Worm (Caenorhabditis elegans) whole organism, young adult: ENCODE results near the gene ztf-30.

Experiments used
- B0035.1 ChIP-seq: sonication (generic microtip); optimal IDR thresholded peaks from 2 replicates; lab custom pipeline; 2016; ENCODE audit warnings: missing genetic modification characterization, mild to moderate bottlenecking, missing compliant biosample characterization, missing genotype, missing genetic modification reagents
- D2030.7 ChIP-seq: fragments of 200-800 bp; sonication (Bioruptor generic); IDR thresholded peaks from 2 replicates; pipeline ENCODE4 v1.3.6; 2022; ENCODE audit warnings: missing genetic modification reagents, missing genetic modification characterization, missing compliant biosample characterization
- F23B12.7 ChIP-seq: sonication (generic microtip); optimal IDR thresholded peaks from 2 replicates; lab custom pipeline; 2017; ENCODE audit warnings: missing genetic modification characterization, mild to moderate bottlenecking, missing compliant biosample characterization, antibody characterized with exemption, moderate library complexity; ENCODE audit not compliant: insufficient read depth
- F33H1.4 ChIP-seq: fragments of 200-800 bp; sonication (Bioruptor generic); IDR thresholded peaks from 2 replicates; pipeline ENCODE4 v1.3.6; 2022; ENCODE audit warnings: missing genetic modification reagents, missing genetic modification characterization, missing compliant biosample characterization
- F37B4.10 ChIP-seq: fragments of 200-800 bp; sonication (Bioruptor generic); IDR thresholded peaks from 2 replicates; pipeline ENCODE4 v1.3.6; 2022; ENCODE audit warnings: missing genetic modification characterization, missing compliant biosample characterization
- F57A8.1 ChIP-seq: fragments of 200-800 bp; sonication (Bioruptor generic); optimal IDR thresholded peaks from 2 replicates; lab custom pipeline; 2018; ENCODE audit warnings: mild to moderate bottlenecking, missing genetic modification characterization, moderate library complexity, missing compliant biosample characterization
- F57C9.4 ChIP-seq: sonication (generic microtip); optimal IDR thresholded peaks from 2 replicates; lab custom pipeline; 2017; ENCODE audit warnings: mild to moderate bottlenecking, missing genetic modification characterization, missing compliant biosample characterization
- T07F8.4 ChIP-seq: sonication (generic microtip); optimal IDR thresholded peaks from 2 replicates; lab custom pipeline; 2016; ENCODE audit warnings: mild to moderate bottlenecking, missing genetic modification characterization, moderate library complexity, missing compliant biosample characterization
- Y53F4B.3 ChIP-seq: fragments of 200-800 bp; sonication (Bioruptor generic); IDR thresholded peaks from 2 replicates; pipeline ENCODE4 v1.3.6; 2022; ENCODE audit warnings: missing genetic modification reagents, missing genetic modification characterization, missing compliant biosample characterization
- Y53G8AR.9 ChIP-seq: fragments of 200-800 bp; sonication (Bioruptor generic); conservative IDR thresholded peaks from 2 replicates; pipeline ENCODE4 v1.3.6; 2022; ENCODE audit warnings: missing genetic modification reagents, missing genetic modification characterization, missing compliant biosample characterization
- Y56A3A.18 ChIP-seq: fragments of 200-800 bp; sonication (Bioruptor generic); IDR thresholded peaks from 2 replicates; pipeline ENCODE4 v1.3.6; 2022; ENCODE audit warnings: missing genetic modification reagents, missing genetic modification characterization, missing compliant biosample characterization
- Y67H2A.10 ChIP-seq: fragments of 200-800 bp; sonication (Bioruptor generic); conservative IDR thresholded peaks from 2 replicates; pipeline ENCODE4 v1.3.6; 2022; ENCODE audit warnings: missing genetic modification reagents, missing genetic modification characterization, missing compliant biosample characterization
- Y95B8A.8 ChIP-seq: fragments of 200-800 bp; sonication (Bioruptor generic); IDR thresholded peaks from 2 replicates; pipeline ENCODE4 v1.3.6; 2022; ENCODE audit warnings: missing genetic modification reagents, missing genetic modification characterization, missing compliant biosample characterization
- ZK185.1 ChIP-seq: sonication (generic microtip); optimal IDR thresholded peaks from 2 replicates; lab custom pipeline; 2016; ENCODE audit warnings: mild to moderate bottlenecking, missing genetic modification characterization, missing compliant biosample characterization; ENCODE audit not compliant: poor library complexity, severe bottlenecking
- atf-7 ChIP-seq: sonication (generic microtip); optimal IDR thresholded peaks from 2 replicates; lab custom pipeline; 2017; ENCODE audit warnings: mild to moderate bottlenecking, missing genetic modification characterization, missing compliant biosample characterization
- bed-2 ChIP-seq: fragments of 200-800 bp; sonication (Bioruptor generic); IDR thresholded peaks from 2 replicates; pipeline ENCODE4 v1.3.6; 2022; ENCODE audit warnings: missing genetic modification reagents, missing genetic modification characterization, missing compliant biosample characterization
- ccch-3 ChIP-seq: fragments of 200-800 bp; sonication (Bioruptor generic); optimal IDR thresholded peaks from 2 replicates; lab custom pipeline; 2018; ENCODE audit warnings: mild to moderate bottlenecking, missing genetic modification characterization, missing compliant biosample characterization
- cebp-1 ChIP-seq, 2 experiments: fragments of 200-800 bp in 1 of 2; sonication (Bioruptor generic) in 1 of 2; sonication (generic microtip) in 1 of 2; IDR thresholded peaks in 1 of 2; optimal IDR thresholded peaks in 1 of 2; 2 replicates each; pipeline versions ENCODE4 v1.3.6 to Lab custom; 2017 to 2022; ENCODE audit warnings: missing compliant biosample characterization in 2 of 2, missing genetic modification characterization in 2 of 2, mild to moderate bottlenecking in 1 of 2, missing genetic modification reagents in 1 of 2, moderate library complexity in 1 of 2
- ceh-27 ChIP-seq: fragments of 200-800 bp; sonication (Bioruptor generic); optimal IDR thresholded peaks from 2 replicates; lab custom pipeline; 2018; ENCODE audit warnings: mild to moderate bottlenecking, missing genetic modification characterization, moderate library complexity, missing compliant biosample characterization
- ceh-40 ChIP-seq: fragments of 200-800 bp; sonication (Bioruptor generic); IDR thresholded peaks from 2 replicates; pipeline ENCODE4 v1.3.6; 2022; ENCODE audit warnings: missing genetic modification characterization, missing compliant biosample characterization
- ceh-58 ChIP-seq: fragments of 200-800 bp; sonication (Bioruptor generic); IDR thresholded peaks from 2 replicates; pipeline ENCODE4 v1.3.6; 2022; ENCODE audit warnings: missing genetic modification characterization, missing compliant biosample characterization
- ceh-91 ChIP-seq: fragments of 200-800 bp; sonication (Bioruptor generic); IDR thresholded peaks from 2 replicates; pipeline ENCODE4 v1.3.6; 2022; ENCODE audit warnings: missing genetic modification reagents, missing genetic modification characterization, missing compliant biosample characterization
- egrh-3 ChIP-seq: fragments of 200-800 bp; sonication (Bioruptor generic); IDR thresholded peaks from 2 replicates; pipeline ENCODE4 v1.3.6; 2022; ENCODE audit warnings: missing genetic modification reagents, missing genetic modification characterization, missing compliant biosample characterization
- hlh-12 ChIP-seq: sonication (generic microtip); optimal IDR thresholded peaks from 2 replicates; lab custom pipeline; 2016; ENCODE audit warnings: missing genetic modification characterization, missing compliant biosample characterization
- lir-1 ChIP-seq: fragments of 200-800 bp; sonication (Bioruptor generic); conservative IDR thresholded peaks from 2 replicates; pipeline ENCODE4 v1.3.6; 2022; ENCODE audit warnings: missing genetic modification reagents, missing genetic modification characterization, missing compliant biosample characterization
- madf-10 ChIP-seq: sonication (generic microtip); optimal IDR thresholded peaks from 2 replicates; lab custom pipeline; 2016; ENCODE audit warnings: mild to moderate bottlenecking, missing genetic modification characterization, missing compliant biosample characterization
- mel-28 ChIP-seq: sonication (generic microtip); optimal IDR thresholded peaks from 2 replicates; lab custom pipeline; 2016; ENCODE audit warnings: borderline replicate concordance, mild to moderate bottlenecking, missing genetic modification characterization, missing compliant biosample characterization
- nfya-1 ChIP-seq: sonication (generic microtip); optimal IDR thresholded peaks from 2 replicates; lab custom pipeline; 2017; ENCODE audit warnings: antibody characterized with exemption, missing compliant biosample characterization, missing genetic modification characterization, borderline replicate concordance; ENCODE audit not compliant: insufficient read depth
- nhr-90 ChIP-seq: sonication (generic microtip); optimal IDR thresholded peaks from 2 replicates; lab custom pipeline; 2016; ENCODE audit warnings: missing genotype, mild to moderate bottlenecking, missing genetic modification characterization, missing compliant biosample characterization
- pha-4 ChIP-seq: fragments of 150-350 bp; sonication (generic microtip); optimal IDR thresholded peaks from 2 replicates; lab custom pipeline; 2014; ENCODE audit warnings: missing biosample characterization, missing genetic modification reagents, missing genetic modification characterization
- rcor-1 ChIP-seq: fragments of 200-800 bp; sonication (Bioruptor generic); IDR thresholded peaks from 2 replicates; pipeline ENCODE4 v1.3.6; 2022; ENCODE audit warnings: missing genetic modification reagents, missing genetic modification characterization, missing compliant biosample characterization
- repo-1 ChIP-seq: sonication (generic microtip); optimal IDR thresholded peaks from 2 replicates; lab custom pipeline; 2017; ENCODE audit warnings: mild to moderate bottlenecking, missing genetic modification characterization, missing compliant biosample characterization
- sea-2 ChIP-seq: fragments of 200-800 bp; sonication (Bioruptor generic); IDR thresholded peaks from 2 replicates; pipeline ENCODE4 v1.3.6; 2022; ENCODE audit warnings: missing genetic modification characterization, missing compliant biosample characterization
- snpc-1.3 ChIP-seq: sonication (generic microtip); optimal IDR thresholded peaks from 2 replicates; lab custom pipeline; 2017; ENCODE audit warnings: missing genetic modification characterization, mild to moderate bottlenecking, missing compliant biosample characterization, antibody characterized with exemption, moderate library complexity, missing genotype, missing genetic modification reagents; ENCODE audit not compliant: insufficient read depth
- tbp1 ChIP-seq: fragments of 200-800 bp; sonication (Bioruptor generic); optimal IDR thresholded peaks from 2 replicates; lab custom pipeline; 2018; ENCODE audit warnings: mild to moderate bottlenecking, missing genetic modification characterization, missing compliant biosample characterization
- tlf-1 ChIP-seq: fragments of 200-800 bp; sonication (Bioruptor generic); optimal IDR thresholded peaks from 2 replicates; lab custom pipeline; 2018; ENCODE audit warnings: mild to moderate bottlenecking, missing genetic modification characterization, missing compliant biosample characterization
- unc-130 ChIP-seq: sonication (generic microtip); optimal IDR thresholded peaks from 2 replicates; lab custom pipeline; 2016; ENCODE audit warnings: missing genetic modification reagents, missing genetic modification characterization, missing compliant biosample characterization
- ztf-18 ChIP-seq: sonication (generic microtip); optimal IDR thresholded peaks from 2 replicates; lab custom pipeline; 2016; ENCODE audit warnings: missing genotype, mild to moderate bottlenecking, missing genetic modification characterization, missing compliant biosample characterization
- ztf-22 ChIP-seq: fragments of 200-800 bp; sonication (Bioruptor generic); optimal IDR thresholded peaks from 2 replicates; lab custom pipeline; 2018; ENCODE audit warnings: mild to moderate bottlenecking, missing genetic modification characterization, moderate library complexity, missing compliant biosample characterization
- ztf-25 ChIP-seq: fragments of 200-800 bp; sonication (Bioruptor generic); IDR thresholded peaks from 2 replicates; pipeline ENCODE4 v1.3.6; 2022; ENCODE audit warnings: missing genetic modification reagents, missing genetic modification characterization, missing compliant biosample characterization
- ztf-26 ChIP-seq: sonication (generic microtip); optimal IDR thresholded peaks from 2 replicates; lab custom pipeline; 2017; ENCODE audit warnings: missing genetic modification characterization, missing compliant biosample characterization
- ztf-28 ChIP-seq: fragments of 200-800 bp; sonication (Bioruptor generic); IDR thresholded peaks from 2 replicates; pipeline ENCODE4 v1.3.6; 2022; ENCODE audit warnings: missing genetic modification reagents, missing genetic modification characterization, missing compliant biosample characterization

The ztf-30 gene

DNA sequence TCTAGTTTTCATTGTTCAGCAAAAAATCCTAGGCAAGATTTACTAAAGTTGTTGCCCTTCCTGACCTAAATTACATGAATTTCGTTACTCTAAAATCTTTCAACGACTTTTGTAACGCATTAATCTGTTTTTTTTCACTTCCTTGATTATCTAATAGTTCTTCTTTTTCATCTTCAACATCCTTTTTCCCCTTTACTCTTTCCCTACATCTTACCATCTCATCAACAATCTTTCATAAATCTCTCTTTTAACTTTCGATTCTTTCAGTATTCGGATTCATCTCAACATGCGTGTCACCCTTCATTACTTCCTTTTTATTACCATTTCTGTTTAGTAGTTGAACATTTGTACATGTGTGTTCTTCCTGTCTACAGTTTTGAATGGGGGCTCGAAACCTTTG lies 23.8 kb downstream of the ztf-30 start:
- TF ChIP-seq F37B4.10 (no peak), repo-1 (tag; lab: Kevin White, UChicago) (no peak), ztf-18 (no peak), F57C9.4 (tag; lab: Kevin White, UChicago) (no peak), ztf-25 (GFP tag; lab: Robert Waterston, UW) (no peak), snpc-1.3 (tag; lab: Kevin White, UChicago) (no peak), ceh-91 (GFP tag; lab: Robert Waterston, UW) (no peak), bed-2 (GFP tag; lab: Robert Waterston, UW) (no peak), Y53G8AR.9 (GFP tag; lab: Robert Waterston, UW) (no peak), sea-2 (GFP tag; lab: Robert Waterston, UW) (no peak), tlf-1 (no peak), Y95B8A.8 (no peak), tbp1 (GFP tag; lab: Kevin White, UChicago) (no peak), Y56A3A.18 (GFP tag; lab: Robert Waterston, UW) (no peak), pha-4 (tag; lab: Kevin White, UChicago) (no peak), ccch-3 (GFP tag; lab: Kevin White, UChicago) (no peak), cebp-1 (GFP tag; IDR thresholded peaks at IDR 0.05; lab: Robert Waterston, UW) (no peak), cebp-1 (tag; optimal IDR thresholded peaks at IDR 0.05; lab: Kevin White, UChicago) (no peak), F57A8.1 (GFP tag; lab: Kevin White, UChicago) (no peak)

DNA sequence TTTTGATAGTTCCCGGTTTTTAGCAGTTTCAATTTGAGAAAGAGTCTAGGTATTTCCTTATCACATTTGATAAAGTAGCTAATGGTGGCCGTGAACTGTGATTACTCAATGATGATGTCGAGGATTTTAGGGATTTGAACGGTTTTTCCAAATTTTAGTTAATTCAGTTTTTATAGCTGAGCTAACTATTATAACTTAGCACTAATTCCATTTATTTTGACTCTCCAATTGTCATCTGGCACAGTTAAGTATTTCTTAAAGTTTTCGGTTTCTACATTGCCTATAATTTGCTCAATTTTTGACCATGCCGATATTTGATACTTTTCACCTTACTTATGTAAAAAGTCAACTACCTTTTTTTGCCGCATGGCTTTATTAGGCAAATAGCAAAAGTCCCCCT lies 24.4 kb downstream of the ztf-30 start:
- no peak for TF ChIP-seq lir-1 (GFP tag; lab: Robert Waterston, UW)
- TF ChIP-seq ztf-22 (GFP tag; lab: Kevin White, UChicago), result no peak
- TF ChIP-seq Y53G8AR.9 (GFP tag; lab: Robert Waterston, UW), result no peak
- TF ChIP-seq Y53F4B.3, result no peak
- TF ChIP-seq ztf-28 (GFP tag; lab: Robert Waterston, UW), result no peak
- no peak for TF ChIP-seq ccch-3 (GFP tag; lab: Kevin White, UChicago)
- TF ChIP-seq mel-28, result no peak
- TF ChIP-seq D2030.7 (GFP tag; lab: Robert Waterston, UW), result no peak
- no peak for TF ChIP-seq rcor-1
- TF ChIP-seq nfya-1 (tag; lab: Kevin White, UChicago), result no peak
- no peak for TF ChIP-seq T07F8.4
- no peak for TF ChIP-seq ceh-27 (GFP tag; lab: Kevin White, UChicago)
- TF ChIP-seq Y67H2A.10 (GFP tag; lab: Robert Waterston, UW), result no peak
- TF ChIP-seq F33H1.4 (GFP tag; lab: Robert Waterston, UW), result no peak
- TF ChIP-seq nhr-90 (tag; lab: Kevin White, UChicago), result no peak
- TF ChIP-seq F23B12.7 (tag; lab: Kevin White, UChicago), result no peak

DNA sequence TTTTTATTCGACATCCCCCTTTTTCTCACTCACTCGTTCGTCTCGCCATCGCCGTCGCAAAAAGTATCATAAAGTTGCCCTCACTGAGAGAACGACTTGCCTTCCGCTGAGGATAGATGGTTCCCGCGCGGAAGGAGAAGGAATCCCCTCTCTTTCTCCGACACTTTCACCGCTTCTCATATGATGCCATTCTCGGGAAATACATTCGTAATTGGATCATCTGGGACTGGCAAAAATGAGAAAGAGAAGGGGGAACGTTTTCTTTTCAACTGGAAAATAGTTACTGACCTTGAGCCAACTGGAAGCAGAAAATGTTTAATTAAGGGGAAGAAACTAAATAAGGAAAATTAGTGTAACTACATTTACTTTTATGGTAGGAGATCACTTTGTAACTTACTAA lies 25.8 kb downstream of the ztf-30 start:
- TF ChIP-seq unc-130 (no peak), ceh-58 (GFP tag; lab: Robert Waterston, UW) (no peak), atf-7 (tag; lab: Kevin White, UChicago) (no peak), ceh-40 (GFP tag; lab: Robert Waterston, UW) (no peak), egrh-3 (GFP tag; lab: Robert Waterston, UW) (no peak), B0035.1 (tag; lab: Kevin White, UChicago) (no peak), snpc-1.3 (tag; lab: Kevin White, UChicago) (no peak), ztf-26 (no peak), madf-10 (tag; lab: Kevin White, UChicago) (no peak), Y53F4B.3 (no peak), ZK185.1 (tag; lab: Kevin White, UChicago) (no peak), hlh-12 (tag; lab: Kevin White, UChicago) (no peak), sea-2 (GFP tag; lab: Robert Waterston, UW) (no peak), F37B4.10 (no peak)
